Worm (Caenorhabditis elegans) whole organism, L4 larva: Measurements from ENCODE around the gene rnf-113.

ENCODE experiments used
- F44E2.7 ChIP-seq: fragments of 200-800 bp; sonication (Bioruptor generic); IDR thresholded peaks from 2 replicates; pipeline ENCODE4 v2.1.2; 2022; ENCODE audit warnings: missing genetic modification characterization, missing compliant biosample characterization
- T20F7.1 ChIP-seq: fragments of 200-800 bp; sonication (Bioruptor generic); optimal IDR thresholded peaks from 2 replicates; lab custom pipeline; 2018; ENCODE audit warnings: mild to moderate bottlenecking, missing genetic modification characterization, missing compliant biosample characterization
- T26A8.4 ChIP-seq: fragments of 200-800 bp; sonication (Bioruptor generic); IDR thresholded peaks from 2 replicates; pipeline ENCODE4 v1.3.6; 2022; ENCODE audit warnings: missing genetic modification characterization, missing compliant biosample characterization
- ZK546.5 ChIP-seq, 2 experiments: sonication (generic microtip); optimal IDR thresholded peaks; 2 replicates each; lab custom pipeline; 2017; ENCODE audit warnings: missing biosample characterization in 2 of 2, missing genetic modification characterization in 2 of 2
- aha-1 ChIP-seq: fragments of 150-350 bp; peaks from one replicate; lab custom pipeline; 2014; ENCODE audit warnings: missing biosample characterization, missing genetic modification characterization
- aly-2 ChIP-seq: sonication (generic microtip); optimal IDR thresholded peaks from 2 replicates; lab custom pipeline; 2018; ENCODE audit warnings: missing biosample characterization, missing genetic modification characterization
- arid-1 ChIP-seq: fragments of 200-800 bp; sonication (Bioruptor generic); conservative IDR thresholded peaks from 2 replicates; pipeline ENCODE4 v1.3.6; 2022; ENCODE audit warnings: missing genetic modification reagents, missing genetic modification characterization, missing compliant biosample characterization
- ceh-20 ChIP-seq: fragments of 200-800 bp; sonication (Bioruptor generic); IDR thresholded peaks from 2 replicates; pipeline ENCODE4 v1.3.6; 2022; ENCODE audit warnings: missing genetic modification reagents, missing genetic modification characterization, missing compliant biosample characterization
- ceh-62 ChIP-seq: sonication (generic microtip); optimal IDR thresholded peaks from 2 replicates; lab custom pipeline; 2017; ENCODE audit warnings: missing biosample characterization, missing genetic modification characterization
- ctbp-1 ChIP-seq: fragments of 200-800 bp; sonication (Bioruptor generic); IDR thresholded peaks from 2 replicates; pipeline ENCODE4 v1.3.6; 2022; ENCODE audit warnings: missing genetic modification reagents, missing genetic modification characterization, missing compliant biosample characterization
- daf-8 ChIP-seq: fragments of 200-800 bp; sonication (Bioruptor generic); IDR thresholded peaks from 2 replicates; pipeline ENCODE4 v1.3.6; 2022; ENCODE audit warnings: missing genetic modification characterization, missing compliant biosample characterization
- dmd-6 ChIP-seq: fragments of 200-800 bp; sonication (Bioruptor generic); IDR thresholded peaks from 2 replicates; pipeline ENCODE4 v1.3.6; 2022; ENCODE audit warnings: missing genetic modification reagents, missing genetic modification characterization, missing compliant biosample characterization
- dmd-9 ChIP-seq: fragments of 200-800 bp; sonication (Bioruptor generic); IDR thresholded peaks from 2 replicates; pipeline ENCODE4 v1.3.6; 2022; ENCODE audit warnings: missing genetic modification reagents, missing genetic modification characterization, missing compliant biosample characterization
- dpl-1 ChIP-seq: fragments of 150-350 bp; optimal IDR thresholded peaks from 2 replicates; lab custom pipeline; 2014; ENCODE audit warnings: missing biosample characterization, missing genetic modification reagents, missing genetic modification characterization
- dve-1 ChIP-seq: sonication (generic microtip); optimal IDR thresholded peaks from 2 replicates; lab custom pipeline; 2017; ENCODE audit warnings: antibody characterized with exemption, mild to moderate bottlenecking, missing genetic modification characterization, missing compliant biosample characterization; ENCODE audit not compliant: insufficient read depth
- hlh-11 ChIP-seq: fragments of 200-800 bp; sonication (Bioruptor generic); optimal IDR thresholded peaks from 2 replicates; lab custom pipeline; 2018; ENCODE audit warnings: mild to moderate bottlenecking, missing genetic modification characterization, missing compliant biosample characterization
- hlh-30 ChIP-seq: sonication (generic microtip); optimal IDR thresholded peaks from 2 replicates; lab custom pipeline; 2017; ENCODE audit warnings: antibody characterized with exemption, mild to moderate bottlenecking, missing genetic modification characterization, missing compliant biosample characterization; ENCODE audit not compliant: insufficient read depth
- lin-1 ChIP-seq: fragments of 200-800 bp; sonication (Bioruptor generic); IDR thresholded peaks from 2 replicates; pipeline ENCODE4 v1.3.6; 2022; ENCODE audit warnings: missing genetic modification reagents, missing genetic modification characterization, missing compliant biosample characterization
- lin-15B ChIP-seq: fragments of 150-350 bp; sonication (generic microtip); optimal IDR thresholded peaks from 3 replicates; lab custom pipeline; 2014; ENCODE audit warnings: missing biosample characterization, missing genetic modification characterization
- lin-39 ChIP-seq: fragments of 150-350 bp; optimal IDR thresholded peaks from 2 replicates; lab custom pipeline; 2014; ENCODE audit warnings: missing biosample characterization, missing genetic modification reagents, missing genetic modification characterization
- lsy-2 ChIP-seq, 2 experiments: fragments of 150-350 bp in 1 of 2; sonication (generic microtip) in 1 of 2; optimal IDR thresholded peaks; 2 replicates each; lab custom pipeline; 2014 to 2017; ENCODE audit warnings: missing biosample characterization in 2 of 2, missing genetic modification characterization in 2 of 2
- mdl-1 ChIP-seq, 2 experiments: fragments of 150-350 bp in 1 of 2; sonication (generic microtip) in 1 of 2; optimal IDR thresholded peaks; 2 replicates each; lab custom pipeline; 2014 to 2017; ENCODE audit warnings: missing biosample characterization in 2 of 2, missing genetic modification characterization in 2 of 2
- mdt-29 ChIP-seq: fragments of 200-800 bp; sonication (Bioruptor generic); IDR thresholded peaks from 2 replicates; pipeline ENCODE4 v1.3.6; 2022; ENCODE audit warnings: missing genetic modification reagents, missing genetic modification characterization, missing compliant biosample characterization
- mep-1 ChIP-seq: fragments of 150-350 bp; sonication (generic microtip); optimal IDR thresholded peaks from 3 replicates; lab custom pipeline; 2014; ENCODE audit warnings: missing biosample characterization, missing genetic modification characterization
- mes-2 ChIP-seq: sonication (generic microtip); optimal IDR thresholded peaks from 2 replicates; lab custom pipeline; 2016; ENCODE audit warnings: missing genotype, mild to moderate bottlenecking, missing genetic modification characterization, missing compliant biosample characterization; ENCODE audit not compliant: poor library complexity, severe bottlenecking
- mxl-3 ChIP-seq: fragments of 200-800 bp; sonication (Bioruptor generic); optimal IDR thresholded peaks from 2 replicates; lab custom pipeline; 2018; ENCODE audit warnings: mild to moderate bottlenecking, missing genetic modification characterization, missing compliant biosample characterization
- nhr-10 ChIP-seq: fragments of 150-350 bp; optimal IDR thresholded peaks from 2 replicates; lab custom pipeline; 2014; ENCODE audit warnings: missing biosample characterization, missing genetic modification characterization
- nhr-102 ChIP-seq: sonication (generic microtip); optimal IDR thresholded peaks from 2 replicates; lab custom pipeline; 2016; ENCODE audit warnings: mild to moderate bottlenecking, missing genetic modification characterization, moderate library complexity, missing compliant biosample characterization
- nhr-11 ChIP-seq: fragments of 150-350 bp; optimal IDR thresholded peaks from 2 replicates; lab custom pipeline; 2014; ENCODE audit warnings: missing biosample characterization, missing genetic modification characterization
- nhr-237 ChIP-seq: sonication (generic microtip); optimal IDR thresholded peaks from 2 replicates; lab custom pipeline; 2017; ENCODE audit warnings: missing biosample characterization, missing genetic modification characterization
- nhr-25 ChIP-seq: sonication (generic microtip); optimal IDR thresholded peaks from 2 replicates; lab custom pipeline; 2017; ENCODE audit warnings: missing genetic modification characterization, mild to moderate bottlenecking, missing compliant biosample characterization, antibody characterized with exemption, moderate library complexity, borderline replicate concordance; ENCODE audit not compliant: insufficient read depth
- nhr-28 ChIP-seq: fragments of 150-350 bp; optimal IDR thresholded peaks from 2 replicates; lab custom pipeline; 2014; ENCODE audit warnings: missing biosample characterization, missing genetic modification characterization
- nhr-41 ChIP-seq: fragments of 200-800 bp; sonication (Bioruptor generic); IDR thresholded peaks from 2 replicates; pipeline ENCODE4 v1.3.6; 2022; ENCODE audit warnings: missing genetic modification reagents, missing genetic modification characterization, missing compliant biosample characterization
- nhr-42 ChIP-seq: fragments of 200-800 bp; sonication (Bioruptor generic); IDR thresholded peaks from 2 replicates; pipeline ENCODE4 v1.3.6; 2022; ENCODE audit warnings: missing genetic modification characterization, missing compliant biosample characterization
- nhr-48 ChIP-seq: sonication (generic microtip); optimal IDR thresholded peaks from 2 replicates; lab custom pipeline; 2016; ENCODE audit warnings: mild to moderate bottlenecking, missing genetic modification characterization, missing compliant biosample characterization
- nhr-6 ChIP-seq: fragments of 150-350 bp; optimal IDR thresholded peaks from 2 replicates; lab custom pipeline; 2014; ENCODE audit warnings: missing biosample characterization, missing genetic modification characterization
- nhr-77 ChIP-seq: fragments of 150-350 bp; optimal IDR thresholded peaks from 2 replicates; lab custom pipeline; 2014; ENCODE audit warnings: missing biosample characterization, missing genetic modification characterization
- php-3 ChIP-seq: fragments of 200-800 bp; sonication (Bioruptor generic); IDR thresholded peaks from 2 replicates; pipeline ENCODE4 v1.3.6; 2022; ENCODE audit warnings: missing genetic modification reagents, missing genetic modification characterization, missing compliant biosample characterization
- rbr-2 ChIP-seq: sonication (generic microtip); optimal IDR thresholded peaks from 2 replicates; lab custom pipeline; 2016; ENCODE audit warnings: missing genotype, missing genetic modification characterization, missing compliant biosample characterization
- set-16 ChIP-seq: fragments of 200-800 bp; sonication (Bioruptor generic); IDR thresholded peaks from 2 replicates; pipeline ENCODE4 v1.3.6; 2022; ENCODE audit warnings: missing genetic modification reagents, missing genetic modification characterization, missing compliant biosample characterization
- snpc-1.2 ChIP-seq: fragments of 200-800 bp; sonication (Bioruptor generic); IDR thresholded peaks from 2 replicates; pipeline ENCODE4 v1.3.6; 2022; ENCODE audit warnings: missing genetic modification reagents, missing genetic modification characterization, missing compliant biosample characterization
- spr-1 ChIP-seq: sonication (generic microtip); optimal IDR thresholded peaks from 2 replicates; lab custom pipeline; 2016; ENCODE audit warnings: mild to moderate bottlenecking, missing genetic modification characterization, missing compliant biosample characterization
- tra-1 ChIP-seq: fragments of 200-800 bp; sonication (Bioruptor generic); IDR thresholded peaks from 2 replicates; pipeline ENCODE4 v1.3.6; 2022; ENCODE audit warnings: missing genetic modification reagents, missing genetic modification characterization, missing compliant biosample characterization
- unc-62 ChIP-seq, 3 experiments: fragments of 150-350 bp in 1 of 3; sonication (generic microtip); optimal IDR thresholded peaks in 2 of 3; peaks in 1 of 3; 1 replicate in 1 of 3; 2 replicates in 2 of 3; lab custom pipeline; 2014 to 2017; ENCODE audit warnings: missing biosample characterization in 3 of 3, missing genetic modification characterization in 3 of 3, missing genetic modification reagents in 3 of 3, missing genotype in 1 of 3
- zag-1 ChIP-seq: fragments of 150-350 bp; optimal IDR thresholded peaks from 2 replicates; lab custom pipeline; 2014; ENCODE audit warnings: missing biosample characterization, missing genetic modification characterization
- zfp-2 ChIP-seq: sonication (generic microtip); optimal IDR thresholded peaks from 2 replicates; lab custom pipeline; 2016; ENCODE audit warnings: mild to moderate bottlenecking, missing genetic modification characterization, missing compliant biosample characterization

Gene rnf-113

DNA sequence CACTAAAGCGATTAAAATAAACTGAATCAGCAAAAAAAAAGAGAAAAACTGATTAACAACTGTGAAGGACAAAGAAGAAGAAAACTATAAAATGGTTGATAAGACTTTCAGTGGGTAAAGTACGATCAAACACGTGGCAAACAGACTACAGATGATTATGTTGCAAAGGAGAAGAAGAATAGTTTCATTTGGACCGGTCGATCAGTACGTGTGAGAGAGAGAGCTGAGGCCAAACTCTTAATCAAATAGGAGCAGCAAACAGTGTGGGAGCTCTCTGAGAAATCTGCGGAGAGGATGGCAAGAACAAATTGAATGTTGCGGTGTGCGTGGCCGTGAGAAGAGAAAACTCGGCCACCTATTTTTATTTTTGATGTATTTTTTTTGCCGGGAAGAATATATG is 38.4 kb downstream of the rnf-113 start (continued):
- TF ChIP-seq ZK546.5 (tag; optimal IDR thresholded peaks at IDR 0.05; lab: Kevin White, UChicago) (no peak), rbr-2 (tag; lab: Kevin White, UChicago) (no peak), nhr-237 (tag; lab: Kevin White, UChicago) (no peak), mep-1 (peak; percentile 33), mdl-1 (tag; optimal IDR thresholded peaks at IDR 0.05; lab: Kevin White, UChicago) (peak in 1 of 2 experiments; percentile 69), nhr-6 (tag; lab: Kevin White, UChicago) (no peak), lin-39 (tag; lab: Kevin White, UChicago) (no peak), zfp-2 (tag; lab: Kevin White, UChicago) (no peak), dmd-9 (GFP tag; lab: Robert Waterston, UW) (no peak)

DNA sequence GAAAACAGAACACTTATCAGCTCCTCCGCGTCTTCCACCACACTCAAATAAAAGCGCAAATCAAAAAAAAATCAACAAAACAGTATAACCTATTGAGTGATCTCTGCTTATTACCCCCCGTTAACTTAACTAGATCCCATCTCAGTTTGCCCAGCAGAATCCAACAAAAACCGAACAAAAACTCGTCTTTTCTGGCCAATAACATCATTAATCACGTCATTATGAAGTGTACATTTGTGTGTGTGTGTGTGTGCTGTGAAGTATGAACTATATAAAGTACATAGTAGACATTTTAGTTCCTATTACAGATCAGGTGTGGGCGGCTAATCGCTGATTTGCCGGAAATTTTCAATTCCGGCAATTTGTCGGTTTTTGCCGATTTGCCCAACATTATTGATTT is 39.4 kb downstream of the rnf-113 start:
- TF ChIP-seq set-16 (GFP tag; lab: Robert Waterston, UW) (no peak), mdt-29 (GFP tag; lab: Robert Waterston, UW) (0 out of 2 replicates have a peak, but pooled peaks have one; percentile 23), nhr-77 (tag; lab: Kevin White, UChicago) (no peak), F44E2.7 (GFP tag; lab: Robert Waterston, UW) (no peak), hlh-11 (tag; lab: Kevin White, UChicago) (peak; percentile 27), lsy-2 (tag; optimal IDR thresholded peaks at IDR 0.05; lab: Kevin White, UChicago) (peak in 1 of 2 experiments; percentile 41), nhr-28 (tag; lab: Kevin White, UChicago) (peak; percentile 88)

DNA sequence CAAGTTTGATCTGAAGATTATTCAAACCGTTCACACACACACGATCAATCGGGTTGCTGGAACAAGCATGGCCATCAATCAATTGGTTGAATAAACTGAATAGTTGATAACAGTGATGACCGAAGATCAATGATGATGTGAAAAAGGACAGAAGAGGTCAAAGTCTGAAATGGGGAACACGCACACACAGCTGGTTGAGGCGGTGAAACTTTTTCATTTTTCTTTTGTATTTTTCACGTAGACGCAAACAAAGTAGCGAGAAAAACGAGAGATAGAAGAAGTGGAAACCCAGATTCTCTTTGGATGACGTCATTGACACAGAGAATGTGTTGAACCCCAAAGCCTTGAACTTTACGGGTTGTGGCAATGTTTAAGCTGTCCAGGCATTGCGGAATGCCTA is 40.0 kb downstream of the rnf-113 start:
- TF ChIP-seq nhr-25 (tag; lab: Kevin White, UChicago), result peak; percentile 68
- TF ChIP-seq aha-1 (tag; lab: Kevin White, UChicago), result peak; percentile 99
- peak; percentile 54 for TF ChIP-seq hlh-30 (tag; lab: Kevin White, UChicago)
- peak; percentile 92 for TF ChIP-seq dmd-6 (GFP tag; lab: Robert Waterston, UW)
- peak; percentile 26; the same call in 1 of the 2 replicates for TF ChIP-seq T26A8.4 (GFP tag; lab: Robert Waterston, UW)
- TF ChIP-seq dve-1 (tag; lab: Kevin White, UChicago), result peak; percentile 93
- peak; percentile 64; the same call in 1 of the 2 replicates for TF ChIP-seq tra-1 (GFP tag; lab: Robert Waterston, UW)
- TF ChIP-seq zag-1 (tag; lab: Kevin White, UChicago), result no peak
- no peak for TF ChIP-seq nhr-41 (GFP tag; lab: Robert Waterston, UW)
- no peak for TF ChIP-seq ceh-62 (tag; lab: Kevin White, UChicago)
- peak; percentile 35 for TF ChIP-seq nhr-77 (tag; lab: Kevin White, UChicago)
- TF ChIP-seq nhr-11 (tag; lab: Kevin White, UChicago), result peak; percentile 77
- TF ChIP-seq ctbp-1, result peak; percentile 11; the same call in 1 of the 2 replicates
- TF ChIP-seq mes-2 (tag; lab: Kevin White, UChicago), result peak; percentile 37
- TF ChIP-seq lsy-2 (tag; optimal IDR thresholded peaks at IDR 0.05; lab: Kevin White, UChicago), result peak; percentile 42 to 67
- TF ChIP-seq ceh-20 (GFP tag; lab: Robert Waterston, UW), result peak; percentile 81
- TF ChIP-seq snpc-1.2 (GFP tag; lab: Robert Waterston, UW), result no peak
- TF ChIP-seq unc-62 (GFP tag; optimal IDR thresholded peaks at IDR 0.05 in 1 of 2; lab: Kevin White, UChicago), result peak in 1 of 2 experiments; percentile 93
- TF ChIP-seq unc-62 (tag; optimal IDR thresholded peaks at IDR 0.05; lab: Kevin White, UChicago), result no peak
- TF ChIP-seq nhr-48, result peak; percentile 91
- no peak for TF ChIP-seq arid-1 (GFP tag; lab: Robert Waterston, UW)
- TF ChIP-seq mep-1, result peak; percentile 68
- TF ChIP-seq daf-8 (GFP tag; lab: Robert Waterston, UW), result no peak
- peak; percentile 38 for TF ChIP-seq nhr-102 (tag; lab: Kevin White, UChicago)
- peak; percentile 95 for TF ChIP-seq hlh-11 (tag; lab: Kevin White, UChicago)
- peak; percentile 93 for TF ChIP-seq mxl-3 (GFP tag; lab: Kevin White, UChicago)
- peak; percentile 8 for TF ChIP-seq dpl-1 (GFP tag; lab: Kevin White, UChicago)
- no peak for TF ChIP-seq lin-15B (tag; lab: Kevin White, UChicago)
- no peak for TF ChIP-seq nhr-42 (GFP tag; lab: Robert Waterston, UW)
- TF ChIP-seq mdl-1 (tag; optimal IDR thresholded peaks at IDR 0.05; lab: Kevin White, UChicago), result peak; percentile 22 to 86
- TF ChIP-seq T20F7.1 (GFP tag; lab: Kevin White, UChicago), result peak; percentile 36
- peak; percentile 76 for TF ChIP-seq nhr-28 (tag; lab: Kevin White, UChicago)
- TF ChIP-seq spr-1, result peak; percentile 33
- peak; percentile 51 for TF ChIP-seq lin-1 (GFP tag; lab: Robert Waterston, UW)
- TF ChIP-seq rbr-2 (tag; lab: Kevin White, UChicago), result peak; percentile 61
- no peak for TF ChIP-seq aly-2 (tag; lab: Kevin White, UChicago)
- peak; percentile 87 for TF ChIP-seq nhr-10 (tag; lab: Kevin White, UChicago)
- TF ChIP-seq php-3 (GFP tag; lab: Robert Waterston, UW), result peak; percentile 46
